Worm (Caenorhabditis elegans) whole organism, L1 larva: Measurements from ENCODE around the gene lem-4.

ENCODE experiments used
- blmp-1 ChIP-seq: fragments of 150-350 bp; optimal IDR thresholded peaks from 2 replicates; lab custom pipeline; 2014; ENCODE audit warnings: missing biosample characterization, missing genetic modification characterization
- ceh-63 ChIP-seq: fragments of 200-800 bp; sonication (Bioruptor generic); optimal IDR thresholded peaks from 2 replicates; lab custom pipeline; 2018; ENCODE audit warnings: mild to moderate bottlenecking, missing genetic modification characterization, missing compliant biosample characterization
- ceh-8 ChIP-seq: fragments of 200-800 bp; sonication (Bioruptor generic); optimal IDR thresholded peaks from 2 replicates; lab custom pipeline; 2018; ENCODE audit warnings: mild to moderate bottlenecking, missing genetic modification characterization, moderate library complexity, missing compliant biosample characterization
- egl-27 ChIP-seq, 2 experiments: fragments of 150-350 bp in 1 of 2; sonication (generic microtip); optimal IDR thresholded peaks; 3 replicates each; lab custom pipeline; 2017 to 2018; ENCODE audit warnings: missing biosample characterization in 2 of 2, missing genetic modification characterization in 2 of 2, missing genetic modification reagents in 2 of 2
- lin-15B ChIP-seq: fragments of 150-350 bp; sonication (generic microtip); optimal IDR thresholded peaks from 3 replicates; lab custom pipeline; 2014; ENCODE audit warnings: missing biosample characterization, missing genetic modification characterization
- nhr-47 ChIP-seq: sonication (generic microtip); optimal IDR thresholded peaks from 2 replicates; lab custom pipeline; 2016; ENCODE audit warnings: mild to moderate bottlenecking, missing genetic modification characterization, moderate library complexity, missing compliant biosample characterization
- nhr-76 ChIP-seq: sonication (generic microtip); optimal IDR thresholded peaks from 2 replicates; lab custom pipeline; 2017; ENCODE audit warnings: missing biosample characterization, missing genetic modification characterization
- skn-1 ChIP-seq: fragments of 150-350 bp; optimal IDR thresholded peaks from 2 replicates; lab custom pipeline; 2014; ENCODE audit warnings: missing biosample characterization, missing genetic modification characterization
- swsn-7 ChIP-seq: sonication (generic microtip); optimal IDR thresholded peaks from 2 replicates; lab custom pipeline; 2016; ENCODE audit warnings: missing genetic modification characterization, missing compliant biosample characterization
- tbx-2 ChIP-seq: sonication (generic microtip); optimal IDR thresholded peaks from 2 replicates; lab custom pipeline; 2016; ENCODE audit warnings: missing genetic modification characterization, missing compliant biosample characterization
- ztf-4 ChIP-seq: fragments of 150-350 bp; optimal IDR thresholded peaks from 2 replicates; lab custom pipeline; 2014; ENCODE audit warnings: missing biosample characterization, missing genetic modification characterization

DNA sequence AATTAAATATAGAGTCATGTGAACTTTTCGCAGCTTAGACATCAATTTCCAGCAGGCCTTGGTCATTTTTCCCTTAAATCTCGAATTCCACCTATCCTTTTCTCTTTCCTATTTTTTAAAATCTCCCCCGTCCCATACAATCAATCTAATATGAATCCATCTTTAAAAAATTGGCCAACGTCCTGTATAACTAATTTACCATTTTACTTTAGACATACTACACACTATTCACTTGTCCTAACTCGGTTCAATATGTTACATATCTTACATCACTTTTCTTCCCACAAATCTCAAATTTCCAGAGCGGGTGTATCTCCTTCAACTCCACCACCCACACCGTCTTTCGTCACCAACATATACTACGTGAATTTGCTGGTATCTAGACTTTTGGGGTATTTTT is 9.4 kb downstream of the lem-4 start, which contains the start of gene lgc-33:
- TF ChIP-seq nhr-76 (tag; lab: Kevin White, UChicago) (no peak), lin-15B (tag; lab: Kevin White, UChicago) (no peak), ceh-8 (GFP tag; lab: Kevin White, UChicago) (no peak), blmp-1 (no peak), ceh-63 (no peak), nhr-47 (no peak), egl-27 (tag; optimal IDR thresholded peaks at IDR 0.05; lab: Kevin White, UChicago) (no peak), swsn-7 (tag; lab: Kevin White, UChicago) (no peak), skn-1 (tag; lab: Kevin White, UChicago) (no peak), ztf-4 (tag; lab: Kevin White, UChicago) (no peak), tbx-2 (tag; lab: Kevin White, UChicago) (no peak)
